Fruit fly (Drosophila melanogaster) whole organism, embryonic: Measurements from ENCODE around the gene Dscam3.

Experiments used
- Awh ChIP-seq: fragments of 200-800 bp; sonication (Bioruptor generic); IDR thresholded peaks from 2 replicates; pipeline ENCODE4, ENCODE4 v1.3.6; 2022; ENCODE audit warnings: missing biosample characterization, missing genetic modification characterization
- CG1024 ChIP-seq: fragments of 200-800 bp; sonication (Bioruptor generic); IDR thresholded peaks from 2 replicates; pipeline ENCODE4 v1.3.6; 2022; ENCODE audit warnings: missing biosample characterization, missing genetic modification characterization
- CG10321 ChIP-seq: fragments of 200-800 bp; sonication (Bioruptor generic); IDR thresholded peaks from 2 replicates; pipeline ENCODE4 v1.3.6; 2022; ENCODE audit warnings: missing biosample characterization, missing genetic modification characterization
- CG10959 ChIP-seq: fragments of 200-800 bp; sonication (Bioruptor generic); IDR thresholded peaks from 2 replicates; pipeline ENCODE4 v1.3.6; 2022; ENCODE audit warnings: missing biosample characterization, missing genetic modification characterization
- CG10979 ChIP-seq: fragments of 200-800 bp; sonication (Bioruptor generic); optimal IDR thresholded peaks from 2 replicates; lab custom pipeline; 2018; ENCODE audit warnings: missing biosample characterization, mild to moderate bottlenecking, missing genetic modification characterization, moderate library complexity
- CG13894 ChIP-seq: fragments of 200-800 bp; sonication (Bioruptor generic); optimal IDR thresholded peaks from 3 replicates; lab custom pipeline; 2018; ENCODE audit warnings: missing biosample characterization, mild to moderate bottlenecking, missing genetic modification characterization, moderate library complexity
- CG14050 ChIP-seq: fragments of 200-800 bp; sonication (Bioruptor generic); IDR thresholded peaks from 3 replicates; pipeline ENCODE4 v1.3.6; 2022; ENCODE audit warnings: missing biosample characterization, missing genetic modification characterization
- CG14441 ChIP-seq: fragments of 200-800 bp; sonication (Bioruptor generic); IDR thresholded peaks from 2 replicates; pipeline ENCODE4 v1.3.6; 2022; ENCODE audit warnings: missing biosample characterization, missing genetic modification characterization
- CG14667 ChIP-seq: fragments of 200-800 bp; sonication (Bioruptor generic); IDR thresholded peaks from 2 replicates; pipeline ENCODE4 v1.3.6; 2022; ENCODE audit warnings: missing biosample characterization, missing genetic modification characterization
- CG17802 ChIP-seq: fragments of 200-800 bp; sonication (Bioruptor generic); optimal IDR thresholded peaks from 2 replicates; lab custom pipeline; 2018; ENCODE audit warnings: missing biosample characterization, mild to moderate bottlenecking, missing genetic modification characterization, moderate library complexity
- CG18262 ChIP-seq: fragments of 200-800 bp; optimal IDR thresholded peaks from 3 replicates; lab custom pipeline; 2019; ENCODE audit warnings: missing biosample characterization, mild to moderate bottlenecking, missing genetic modification characterization, moderate library complexity
- CG1832 ChIP-seq: fragments of 200-800 bp; sonication (Bioruptor generic); optimal IDR thresholded peaks from 2 replicates; lab custom pipeline; 2017; ENCODE audit warnings: missing biosample characterization, mild to moderate bottlenecking, missing genetic modification characterization, inconsistent platforms
- CG30431 ChIP-seq: fragments of 200-800 bp; sonication (Bioruptor generic); optimal IDR thresholded peaks from 2 replicates; lab custom pipeline; 2017; ENCODE audit warnings: missing biosample characterization, missing genetic modification characterization
- CG32532 ChIP-seq: fragments of 200-800 bp; sonication (Bioruptor generic); IDR thresholded peaks from 2 replicates; pipeline ENCODE4 v1.3.6; 2022; ENCODE audit warnings: missing biosample characterization, missing genetic modification characterization
- CG3407 ChIP-seq: fragments of 200-800 bp; sonication (Bioruptor generic); optimal IDR thresholded peaks from 2 replicates; lab custom pipeline; 2018; ENCODE audit warnings: missing biosample characterization, mild to moderate bottlenecking, missing genetic modification characterization
- CG43689 ChIP-seq: fragments of 200-800 bp; sonication (Bioruptor generic); IDR thresholded peaks from 2 replicates; pipeline ENCODE4 v1.3.6; 2022; ENCODE audit warnings: missing biosample characterization, missing genetic modification characterization
- CG5953 ChIP-seq: fragments of 200-800 bp; sonication (Bioruptor generic); IDR thresholded peaks from 2 replicates; pipeline ENCODE4 v1.3.6; 2022; ENCODE audit warnings: missing biosample characterization, missing genetic modification characterization
- CG7357 ChIP-seq: fragments of 200-800 bp; sonication (Bioruptor generic); IDR thresholded peaks from 3 replicates; pipeline ENCODE4 v1.3.6; 2022; ENCODE audit warnings: missing biosample characterization, missing genetic modification characterization
- CG7839 ChIP-seq: fragments of 200-800 bp; sonication (Bioruptor generic); optimal IDR thresholded peaks from 3 replicates; lab custom pipeline; 2018; ENCODE audit warnings: missing biosample characterization, mild to moderate bottlenecking, missing genetic modification characterization, moderate library complexity
- CG8290 ChIP-seq, 3 experiments: fragments of 200-800 bp; sonication (Bioruptor generic); optimal IDR thresholded peaks; 2 replicates each; lab custom pipeline; 2016 to 2019; ENCODE audit warnings: missing biosample characterization in 3 of 3, missing genetic modification characterization in 3 of 3, mild to moderate bottlenecking in 2 of 3, moderate library complexity in 1 of 3
- CG9215 ChIP-seq: fragments of 200-800 bp; sonication (Bioruptor generic); IDR thresholded peaks from 2 replicates; pipeline ENCODE4 v1.3.6; 2022; ENCODE audit warnings: missing biosample characterization, missing genetic modification characterization
- CG9797 ChIP-seq: fragments of 200-800 bp; sonication (Bioruptor generic); optimal IDR thresholded peaks from 3 replicates; lab custom pipeline; 2018; ENCODE audit warnings: missing biosample characterization, mild to moderate bottlenecking, missing genetic modification characterization
- CG9876 ChIP-seq: fragments of 200-800 bp; sonication (Bioruptor generic); optimal IDR thresholded peaks from 2 replicates; lab custom pipeline; 2016; ENCODE audit warnings: missing biosample characterization, missing genetic modification characterization
- ERR ChIP-seq: fragments of 200-800 bp; sonication (Bioruptor generic); optimal IDR thresholded peaks from 2 replicates; lab custom pipeline; 2016; ENCODE audit warnings: missing biosample characterization, missing genetic modification characterization
- Eip74EF ChIP-seq, 2 experiments: fragments of 200-800 bp in 1 of 2; fragments of >200 bp in 1 of 2; sonication (Bioruptor generic) in 1 of 2; optimal IDR thresholded peaks; 2 replicates each; lab custom pipeline; 2017 to 2019; ENCODE audit warnings: missing biosample characterization in 2 of 2, missing genetic modification characterization in 2 of 2, mild to moderate bottlenecking in 1 of 2, moderate library complexity in 1 of 2
- Ets97D ChIP-seq: fragments of 200-800 bp; sonication (Bioruptor generic); optimal IDR thresholded peaks from 3 replicates; lab custom pipeline; 2016; ENCODE audit warnings: missing biosample characterization, missing genetic modification characterization
- Fer3 ChIP-seq: fragments of 200-800 bp; sonication (Bioruptor generic); optimal IDR thresholded peaks from 2 replicates; lab custom pipeline; 2018; ENCODE audit warnings: missing biosample characterization, mild to moderate bottlenecking, missing genetic modification characterization, moderate library complexity
- Hmr ChIP-seq: fragments of 200-800 bp; sonication (Bioruptor generic); optimal IDR thresholded peaks from 3 replicates; lab custom pipeline; 2017; ENCODE audit warnings: mild to moderate bottlenecking, missing biosample characterization, missing genetic modification reagents, missing genetic modification characterization
- Neu2 ChIP-seq: fragments of 200-800 bp; sonication (Bioruptor generic); optimal IDR thresholded peaks from 3 replicates; lab custom pipeline; 2016; ENCODE audit warnings: missing biosample characterization, missing genetic modification characterization, borderline replicate concordance
- Rx ChIP-seq: fragments of 200-800 bp; sonication (Bioruptor generic); IDR thresholded peaks from 2 replicates; pipeline ENCODE4 v1.3.6; 2022; ENCODE audit warnings: missing biosample characterization, missing genetic modification characterization
- Sry-β ChIP-seq: fragments of 200-800 bp; sonication (Bioruptor generic); optimal IDR thresholded peaks from 2 replicates; lab custom pipeline; 2018; ENCODE audit warnings: missing biosample characterization, mild to moderate bottlenecking, missing genetic modification characterization, moderate library complexity
- Vsx1 ChIP-seq: fragments of 200-800 bp; sonication (Bioruptor generic); optimal IDR thresholded peaks from 2 replicates; lab custom pipeline; 2017; ENCODE audit warnings: missing biosample characterization, mild to moderate bottlenecking, missing genetic modification characterization, missing genetic modification reagents
- Xbp1 ChIP-seq: fragments of 200-800 bp; sonication (Bioruptor generic); optimal IDR thresholded peaks from 3 replicates; lab custom pipeline; 2016; ENCODE audit warnings: missing biosample characterization, mild to moderate bottlenecking, missing genetic modification characterization
- YL-1 ChIP-seq: fragments of 200-800 bp; sonication (Bioruptor generic); optimal IDR thresholded peaks from 3 replicates; lab custom pipeline; 2017; ENCODE audit warnings: missing biosample characterization, mild to moderate bottlenecking, missing genetic modification characterization
- ara ChIP-seq: fragments of 200-800 bp; sonication (Bioruptor generic); IDR thresholded peaks from 2 replicates; pipeline ENCODE4 v1.3.6; 2022; ENCODE audit warnings: missing biosample characterization, missing genetic modification characterization
- dpn ChIP-seq, 2 experiments: fragments of 200-800 bp; sonication (Bioruptor generic); optimal IDR thresholded peaks; 3 replicates each; lab custom pipeline; 2016; ENCODE audit warnings: missing biosample characterization in 2 of 2, missing genetic modification characterization in 2 of 2
- dysf ChIP-seq: fragments of 200-800 bp; sonication (Bioruptor generic); IDR thresholded peaks from 3 replicates; pipeline ENCODE4 v1.3.6; 2022; ENCODE audit warnings: missing biosample characterization, missing genetic modification characterization
- eve ChIP-seq, 2 experiments: fragments of >200 bp; optimal IDR thresholded peaks; 2 replicates each; lab custom pipeline; 2017; ENCODE audit warnings: missing biosample characterization in 2 of 2, missing genetic modification characterization in 2 of 2
- fd102C ChIP-seq: fragments of 200-800 bp; sonication (Bioruptor generic); optimal IDR thresholded peaks from 2 replicates; lab custom pipeline; 2018; ENCODE audit warnings: missing biosample characterization, mild to moderate bottlenecking, missing genetic modification characterization, moderate library complexity
- fru ChIP-seq: fragments of >200 bp; optimal IDR thresholded peaks from 2 replicates; lab custom pipeline; 2017
- klu ChIP-seq: fragments of 200-800 bp; sonication (Bioruptor generic); IDR thresholded peaks from 2 replicates; pipeline ENCODE4 v1.3.6; 2022; ENCODE audit warnings: missing biosample characterization, missing genetic modification characterization
- mirr ChIP-seq: fragments of 200-800 bp; sonication (Bioruptor generic); optimal IDR thresholded peaks from 3 replicates; lab custom pipeline; 2018; ENCODE audit warnings: missing biosample characterization, mild to moderate bottlenecking, missing genetic modification characterization
- nau ChIP-seq: fragments of 200-800 bp; sonication (Bioruptor generic); optimal IDR thresholded peaks from 3 replicates; lab custom pipeline; 2017; ENCODE audit warnings: missing biosample characterization, mild to moderate bottlenecking, missing genetic modification characterization, missing genetic modification reagents
- org-1 ChIP-seq: fragments of 200-800 bp; sonication (Bioruptor generic); optimal IDR thresholded peaks from 2 replicates; lab custom pipeline; 2017; ENCODE audit warnings: missing biosample characterization, missing genetic modification characterization
- otp ChIP-seq: fragments of 200-800 bp; sonication (Bioruptor generic); IDR thresholded peaks from 3 replicates; pipeline ENCODE4, ENCODE4 v1.3.6; 2022; ENCODE audit warnings: missing biosample characterization, missing genetic modification characterization
- pho ChIP-seq: fragments of 200-800 bp; sonication (Bioruptor generic); optimal IDR thresholded peaks from 2 replicates; lab custom pipeline; 2016; ENCODE audit warnings: missing biosample characterization, missing genetic modification characterization
- repo ChIP-seq: fragments of 200-800 bp; sonication (Bioruptor generic); optimal IDR thresholded peaks from 2 replicates; lab custom pipeline; 2016; ENCODE audit warnings: missing biosample characterization, missing genetic modification characterization
- schlank ChIP-seq: fragments of 200-800 bp; sonication (Bioruptor generic); optimal IDR thresholded peaks from 2 replicates; lab custom pipeline; 2018; ENCODE audit warnings: missing biosample characterization, mild to moderate bottlenecking, missing genetic modification characterization
- so ChIP-seq: fragments of 200-800 bp; sonication (Bioruptor generic); IDR thresholded peaks from 3 replicates; pipeline ENCODE4 v1.3.6; 2022; ENCODE audit warnings: missing biosample characterization, missing genetic modification characterization
- toy ChIP-seq: fragments of 200-800 bp; sonication (Bioruptor generic); IDR thresholded peaks from 2 replicates; pipeline ENCODE4 v1.3.6; 2022; ENCODE audit warnings: missing biosample characterization, missing genetic modification characterization
- vvl ChIP-seq: fragments of 200-800 bp; sonication (Bioruptor generic); IDR thresholded peaks from 2 replicates; pipeline ENCODE4 v1.3.6; 2022; ENCODE audit warnings: missing biosample characterization, missing genetic modification characterization

Gene Dscam3

dm6 chr3R:17526059-17526592, 20.7 kb upstream of the Dscam3 start (continued):
- TF ChIP-seq pho (GFP tag; lab: Kevin White, UChicago) (peak; percentile 34), CG14441 (no peak), ERR (no peak), org-1 (GFP tag; lab: Kevin White, UChicago) (peak; percentile 18), eve (GFP tag; optimal IDR thresholded peaks at IDR 0.05; lab: Kevin White, UChicago) (no peak), CG1024 (GFP tag; lab: Robert Waterston, UW) (no peak), Eip74EF (GFP tag; optimal IDR thresholded peaks at IDR 0.05; lab: Kevin White, UChicago) (no peak), YL-1 (GFP tag; lab: Kevin White, UChicago) (no peak), Fer3 (peak; percentile 55), repo (GFP tag; lab: Kevin White, UChicago) (no peak), CG7357 (GFP tag; lab: Robert Waterston, UW) (no peak), dysf (peak; percentile 67; the same call in 2 of the 3 replicates), CG30431 (GFP tag; lab: Kevin White, UChicago) (no peak), CG9215 (peak; percentile 29; the same call in 1 of the 2 replicates), fd102C (GFP tag; lab: Kevin White, UChicago) (no peak), CG14667 (no peak), CG1832 (GFP tag; lab: Kevin White, UChicago) (no peak), CG18262 (no peak), CG17802 (tag; lab: Kevin White, UChicago) (no peak), toy (no peak), CG14050 (no peak), CG7839 (tag; lab: Kevin White, UChicago) (peak; percentile 62), CG5953 (no peak), otp (GFP tag; lab: Robert Waterston, UW) (no peak), nau (GFP tag; lab: Kevin White, UChicago) (peak; percentile 5), CG13894 (tag; lab: Kevin White, UChicago) (peak; percentile 44), CG32532 (GFP tag; lab: Robert Waterston, UW) (no peak), ara (GFP tag; lab: Robert Waterston, UW) (no peak), CG8290 (GFP tag; optimal IDR thresholded peaks at IDR 0.05; lab: Kevin White, UChicago) (no peak), CG8290 (tag; optimal IDR thresholded peaks at IDR 0.05; lab: Kevin White, UChicago) (peak in 1 of 2 experiments; percentile 61), CG43689 (GFP tag; lab: Robert Waterston, UW) (no peak), Awh (GFP tag; lab: Robert Waterston, UW) (no peak), Vsx1 (GFP tag; lab: Kevin White, UChicago) (no peak), Neu2 (GFP tag; lab: Kevin White, UChicago) (no peak), Rx (GFP tag; lab: Robert Waterston, UW) (no peak), dpn (GFP tag; optimal IDR thresholded peaks at IDR 0.05; lab: Kevin White, UChicago) (peak in 1 of 2 experiments; percentile 19), CG10979 (tag; lab: Kevin White, UChicago) (no peak), schlank (peak; percentile 24), Hmr (peak; percentile 82), mirr (GFP tag; lab: Kevin White, UChicago) (no peak), CG9876 (no peak), fru (lab: Kevin White, UChicago) (no peak), CG10959 (GFP tag; lab: Robert Waterston, UW) (no peak), klu (GFP tag; lab: Robert Waterston, UW) (no peak), CG9797 (GFP tag; lab: Kevin White, UChicago) (no peak), Sry-β (GFP tag; lab: Kevin White, UChicago) (no peak), Ets97D (GFP tag; lab: Kevin White, UChicago) (peak; percentile 12), CG10321 (GFP tag; lab: Robert Waterston, UW) (no peak), vvl (GFP tag; lab: Robert Waterston, UW) (peak; percentile 30; the same call in 1 of the 2 replicates), so (no peak), CG3407 (GFP tag; lab: Kevin White, UChicago) (no peak), Xbp1 (GFP tag; lab: Kevin White, UChicago) (peak; percentile 27)
